Fruit fly (Drosophila melanogaster) whole organism, pupa: ENCODE data around the gene CG18745.

ENCODE experiments used
- CG10348 ChIP-seq: fragments of 200-800 bp; sonication (Bioruptor generic); IDR thresholded peaks from 2 replicates; pipeline ENCODE4 v1.3.6; 2022; ENCODE audit warnings: missing biosample characterization, missing genetic modification characterization
- CG12605 ChIP-seq: fragments of 200-800 bp; sonication (Bioruptor generic); IDR thresholded peaks from 2 replicates; pipeline ENCODE4 v1.3.6; 2022; ENCODE audit warnings: missing biosample characterization, missing genetic modification characterization
- CG13204 ChIP-seq: fragments of 200-800 bp; sonication (Bioruptor generic); optimal IDR thresholded peaks from 2 replicates; lab custom pipeline; 2018; ENCODE audit warnings: missing biosample characterization, mild to moderate bottlenecking, missing genetic modification characterization, moderate library complexity
- CG14655 ChIP-seq: fragments of 200-800 bp; sonication (Bioruptor generic); optimal IDR thresholded peaks from 3 replicates; lab custom pipeline; 2017; ENCODE audit warnings: mild to moderate bottlenecking, missing biosample characterization, missing genetic modification reagents, missing genetic modification characterization
- CG15710 ChIP-seq: fragments of 200-800 bp; sonication (Bioruptor generic); optimal IDR thresholded peaks from 2 replicates; lab custom pipeline; 2018; ENCODE audit warnings: missing biosample characterization, mild to moderate bottlenecking, missing genetic modification characterization, moderate library complexity
- CG17806 ChIP-seq: fragments of 200-800 bp; sonication (Bioruptor generic); optimal IDR thresholded peaks from 2 replicates; lab custom pipeline; 2018; ENCODE audit warnings: missing biosample characterization, mild to moderate bottlenecking, missing genetic modification characterization, moderate library complexity
- CG32121 ChIP-seq: fragments of 200-800 bp; sonication (Bioruptor generic); IDR thresholded peaks from 2 replicates; pipeline ENCODE4 v1.3.6; 2022; ENCODE audit warnings: missing biosample characterization, missing genetic modification characterization
- CG34367 ChIP-seq: fragments of 200-800 bp; sonication (Bioruptor generic); optimal IDR thresholded peaks from 2 replicates; lab custom pipeline; 2018; ENCODE audit warnings: missing biosample characterization, mild to moderate bottlenecking, missing genetic modification characterization
- CG4496 ChIP-seq: fragments of 200-800 bp; sonication (Bioruptor generic); IDR thresholded peaks from 3 replicates; pipeline ENCODE4 v1.3.6; 2022; ENCODE audit warnings: missing biosample characterization, missing genetic modification characterization
- CG8159 ChIP-seq: fragments of 200-800 bp; sonication (Bioruptor generic); optimal IDR thresholded peaks from 3 replicates; lab custom pipeline; 2018; ENCODE audit warnings: missing biosample characterization, mild to moderate bottlenecking, missing genetic modification characterization, moderate library complexity
- CG8301 ChIP-seq: fragments of 200-800 bp; sonication (Bioruptor generic); optimal IDR thresholded peaks from 2 replicates; lab custom pipeline; 2018; ENCODE audit warnings: missing biosample characterization, mild to moderate bottlenecking, missing genetic modification characterization
- CG9948 ChIP-seq: fragments of 200-800 bp; sonication (Bioruptor generic); optimal IDR thresholded peaks from 2 replicates; lab custom pipeline; 2018; ENCODE audit warnings: missing biosample characterization, mild to moderate bottlenecking, missing genetic modification characterization, moderate library complexity
- D1 ChIP-seq: fragments of 200-800 bp; sonication (Bioruptor generic); optimal IDR thresholded peaks from 2 replicates; lab custom pipeline; 2018; ENCODE audit warnings: missing biosample characterization, mild to moderate bottlenecking, missing genetic modification characterization, moderate library complexity
- EcR ChIP-seq: fragments of 200-800 bp; sonication (Bioruptor generic); optimal IDR thresholded peaks from 3 replicates; lab custom pipeline; 2019; ENCODE audit warnings: missing biosample characterization, missing genetic modification characterization, mild to moderate bottlenecking, moderate library complexity, missing genetic modification reagents
- Ets98B ChIP-seq: fragments of 200-800 bp; sonication (Bioruptor generic); IDR thresholded peaks from 2 replicates; pipeline ENCODE4 v1.3.6; 2022; ENCODE audit warnings: missing biosample characterization, missing genetic modification characterization
- Pif1A ChIP-seq: fragments of 200-800 bp; sonication (Bioruptor generic); optimal IDR thresholded peaks from 3 replicates; lab custom pipeline; 2016; ENCODE audit warnings: missing biosample characterization, missing genetic modification characterization
- Pif1B ChIP-seq: fragments of 200-800 bp; sonication (Bioruptor generic); optimal IDR thresholded peaks from 3 replicates; lab custom pipeline; 2016; ENCODE audit warnings: missing biosample characterization, missing genetic modification characterization
- Snoo ChIP-seq: fragments of 200-800 bp; sonication (Bioruptor generic); optimal IDR thresholded peaks from 3 replicates; lab custom pipeline; 2017; ENCODE audit warnings: missing biosample characterization, mild to moderate bottlenecking, missing genetic modification characterization, inconsistent platforms
- fd96Ca ChIP-seq: fragments of 200-800 bp; sonication (Bioruptor generic); IDR thresholded peaks from 3 replicates; pipeline ENCODE4 v1.3.6; 2022; ENCODE audit warnings: missing biosample characterization, missing genetic modification characterization
- gl ChIP-seq: fragments of 200-800 bp; sonication (Bioruptor generic); optimal IDR thresholded peaks from 2 replicates; lab custom pipeline; 2018; ENCODE audit warnings: missing biosample characterization, mild to moderate bottlenecking, missing genetic modification characterization
- rn ChIP-seq: fragments of 200-800 bp; sonication (Bioruptor generic); IDR thresholded peaks from 2 replicates; pipeline ENCODE4 v1.3.6; 2022; ENCODE audit warnings: missing biosample characterization, missing genetic modification characterization

Gene CG18745

dm6 chr3R:7759486-7759885 lies 26.4 kb downstream of the CG18745 start, which contains the start of gene Sp7:
TSS of gene Sp7 (plus strand) at chr3R:7759786.
- no peak for TF ChIP-seq CG32121 (GFP tag; lab: Robert Waterston, UW)

dm6 chr3R:7757822-7758221 lies 28.1 kb downstream of the CG18745 start, which contains the start of gene CG10919:
TSS of gene CG10919 (plus strand) at chr3R:7758122.
- TF ChIP-seq Snoo = no peak
- TF ChIP-seq CG9948 (tag; lab: Kevin White, UChicago) = no peak
- no peak for TF ChIP-seq CG8301 (tag; lab: Kevin White, UChicago)
- no peak for TF ChIP-seq Ets98B (GFP tag; lab: Robert Waterston, UW)
- no peak for TF ChIP-seq rn (GFP tag; lab: Robert Waterston, UW)
- no peak for TF ChIP-seq CG32121 (GFP tag; lab: Robert Waterston, UW)
- no peak for TF ChIP-seq CG14655 (GFP tag; lab: Kevin White, UChicago)
- TF ChIP-seq EcR = no peak
- no peak for TF ChIP-seq CG17806 (tag; lab: Kevin White, UChicago)
- no peak for TF ChIP-seq fd96Ca
- TF ChIP-seq CG10348 (GFP tag; lab: Robert Waterston, UW) = no peak
- no peak for TF ChIP-seq CG15710 (tag; lab: Kevin White, UChicago)
- TF ChIP-seq gl (tag; lab: Kevin White, UChicago) = no peak

dm6 chr3R:7753518-7753917 lies 32.4 kb downstream of the CG18745 start:
- TF ChIP-seq CG17806 (tag; lab: Kevin White, UChicago) = no peak
- TF ChIP-seq D1 (tag; lab: Kevin White, UChicago) = no peak
- TF ChIP-seq fd96Ca = peak; percentile 16; the same call in 1 of the 3 replicates
- peak; percentile 6 for TF ChIP-seq CG8301 (tag; lab: Kevin White, UChicago)
- no peak for TF ChIP-seq CG10348 (GFP tag; lab: Robert Waterston, UW)
- no peak for TF ChIP-seq EcR
- TF ChIP-seq rn (GFP tag; lab: Robert Waterston, UW) = no peak
- no peak for TF ChIP-seq gl (tag; lab: Kevin White, UChicago)
- TF ChIP-seq CG8159 (tag; lab: Kevin White, UChicago) = peak; percentile 21
- no peak for TF ChIP-seq CG12605 (GFP tag; lab: Robert Waterston, UW)
- peak; percentile 44 for TF ChIP-seq CG14655 (GFP tag; lab: Kevin White, UChicago)
- TF ChIP-seq CG32121 (GFP tag; lab: Robert Waterston, UW) = no peak
- no peak for TF ChIP-seq CG15710 (tag; lab: Kevin White, UChicago)
- TF ChIP-seq Ets98B (GFP tag; lab: Robert Waterston, UW) = no peak; the same call in 1 of the 2 replicates
- no peak for TF ChIP-seq Pif1B
- TF ChIP-seq CG4496 (GFP tag; lab: Robert Waterston, UW) = peak; percentile 66; the same call in 2 of the 3 replicates
- TF ChIP-seq CG9948 (tag; lab: Kevin White, UChicago) = no peak
- TF ChIP-seq CG34367 = peak; percentile 37
- no peak for TF ChIP-seq Snoo
- peak; percentile 2 for TF ChIP-seq CG13204
- TF ChIP-seq Pif1A = no peak
- TF ChIP-seq, all 21 proteins: peak for 7

dm6 chr3R:7749993-7750392 lies 35.9 kb downstream of the CG18745 start, which contains the start of gene pyd3:
TSS of gene pyd3 (minus strand) at chr3R:7750079.
- no peak for TF ChIP-seq Pif1A
- peak; percentile 31 for TF ChIP-seq CG34367
- no peak for TF ChIP-seq D1 (tag; lab: Kevin White, UChicago)
- TF ChIP-seq Snoo = no peak
- no peak for TF ChIP-seq CG13204
- TF ChIP-seq CG15710 (tag; lab: Kevin White, UChicago) = peak; percentile 14
- no peak for TF ChIP-seq rn (GFP tag; lab: Robert Waterston, UW)
- TF ChIP-seq Ets98B (GFP tag; lab: Robert Waterston, UW) = peak; percentile 50
- peak; percentile 35 for TF ChIP-seq CG8301 (tag; lab: Kevin White, UChicago)
- TF ChIP-seq CG17806 (tag; lab: Kevin White, UChicago) = no peak
- peak; percentile 45 for TF ChIP-seq CG8159 (tag; lab: Kevin White, UChicago)
- no peak for TF ChIP-seq CG9948 (tag; lab: Kevin White, UChicago)
- TF ChIP-seq CG4496 (GFP tag; lab: Robert Waterston, UW) = peak; percentile 54; the same call in 1 of the 3 replicates
- no peak for TF ChIP-seq CG10348 (GFP tag; lab: Robert Waterston, UW)
- peak; percentile 12 for TF ChIP-seq Pif1B
- no peak for TF ChIP-seq CG32121 (GFP tag; lab: Robert Waterston, UW)
- TF ChIP-seq fd96Ca = no peak
- peak; percentile 74 for TF ChIP-seq CG12605 (GFP tag; lab: Robert Waterston, UW)
- no peak for TF ChIP-seq EcR
- TF ChIP-seq CG14655 (GFP tag; lab: Kevin White, UChicago) = peak; percentile 48
- TF ChIP-seq gl (tag; lab: Kevin White, UChicago) = no peak

- no peak for TF ChIP-seq CG34367
- TF ChIP-seq CG12605 (GFP tag; lab: Robert Waterston, UW) = no peak
- no peak for TF ChIP-seq CG13204
- no peak for TF ChIP-seq rn (GFP tag; lab: Robert Waterston, UW)
- no peak for TF ChIP-seq CG8301 (tag; lab: Kevin White, UChicago)
- no peak for TF ChIP-seq Pif1A
- no peak for TF ChIP-seq CG32121 (GFP tag; lab: Robert Waterston, UW)
- TF ChIP-seq CG15710 (tag; lab: Kevin White, UChicago) = no peak
- no peak for TF ChIP-seq D1 (tag; lab: Kevin White, UChicago)
- TF ChIP-seq fd96Ca = no peak
- TF ChIP-seq CG17806 (tag; lab: Kevin White, UChicago) = no peak
- no peak for TF ChIP-seq CG9948 (tag; lab: Kevin White, UChicago)
- TF ChIP-seq Snoo = no peak
- no peak for TF ChIP-seq Pif1B
- TF ChIP-seq CG8159 (tag; lab: Kevin White, UChicago) = no peak
- TF ChIP-seq gl (tag; lab: Kevin White, UChicago) = no peak
- TF ChIP-seq CG10348 (GFP tag; lab: Robert Waterston, UW) = no peak
- TF ChIP-seq CG4496 (GFP tag; lab: Robert Waterston, UW) = no peak
- TF ChIP-seq EcR = no peak
- TF ChIP-seq Ets98B (GFP tag; lab: Robert Waterston, UW) = no peak
- TF ChIP-seq, all 21 proteins: peak for 0
Observed at dm6 chr3R:7739463-7739862, 46.5 kb downstream of the CG18745 start, which contains the start of gene CG43254. TSS of gene CG43254 (minus strand) at chr3R:7739563.
